Fruit fly (Drosophila melanogaster) whole organism, embryonic: ENCODE data around the gene CG16812.
A peak's percentile ranks its signal among the peaks of the same experiment; 100 is the strongest.

Experiments
- Antp ChIP-seq: fragments of 200-800 bp; sonication (Bioruptor generic); optimal IDR thresholded peaks from 3 replicates; lab custom pipeline; 2016; ENCODE audit warnings: missing biosample characterization, missing genetic modification characterization
- B-H1 ChIP-seq: fragments of 200-800 bp; sonication (Bioruptor generic); IDR thresholded peaks from 3 replicates; pipeline ENCODE4 v1.3.6; 2022; ENCODE audit warnings: missing biosample characterization, missing genetic modification characterization
- B-H2 ChIP-seq: fragments of 200-800 bp; sonication (Bioruptor generic); optimal IDR thresholded peaks from 2 replicates; lab custom pipeline; 2018; ENCODE audit warnings: missing biosample characterization, mild to moderate bottlenecking, missing genetic modification characterization
- CG10366 ChIP-seq: fragments of 200-800 bp; sonication (Bioruptor generic); IDR thresholded peaks from 2 replicates; pipeline ENCODE4 v1.3.6; 2022; ENCODE audit warnings: missing biosample characterization, missing genetic modification characterization
- CG10654 ChIP-seq: fragments of 200-800 bp; sonication (Bioruptor generic); optimal IDR thresholded peaks from 2 replicates; lab custom pipeline; 2016; ENCODE audit warnings: missing biosample characterization, missing genetic modification characterization
- CG1233 ChIP-seq: fragments of 200-800 bp; sonication (Bioruptor generic); optimal IDR thresholded peaks from 4 replicates; lab custom pipeline; 2018; ENCODE audit warnings: missing biosample characterization, mild to moderate bottlenecking, missing genetic modification characterization
- CG12769 ChIP-seq: fragments of 200-800 bp; sonication (Bioruptor generic); optimal IDR thresholded peaks from 2 replicates; lab custom pipeline; 2019; ENCODE audit warnings: missing biosample characterization, mild to moderate bottlenecking, missing genetic modification characterization, moderate library complexity
- CG14441 ChIP-seq: fragments of 200-800 bp; sonication (Bioruptor generic); IDR thresholded peaks from 2 replicates; pipeline ENCODE4 v1.3.6; 2022; ENCODE audit warnings: missing biosample characterization, missing genetic modification characterization
- CG17328 ChIP-seq: fragments of 200-800 bp; sonication (Bioruptor generic); IDR thresholded peaks from 2 replicates; pipeline ENCODE4 v1.3.6; 2022; ENCODE audit warnings: missing biosample characterization, missing genetic modification characterization
- CG17612 ChIP-seq: fragments of 200-800 bp; sonication (Bioruptor generic); IDR thresholded peaks from 2 replicates; pipeline ENCODE4 v1.3.6; 2022; ENCODE audit warnings: missing biosample characterization, missing genetic modification characterization
- CG18764 ChIP-seq: fragments of 200-800 bp; sonication (Bioruptor generic); optimal IDR thresholded peaks from 3 replicates; lab custom pipeline; 2016; ENCODE audit warnings: missing biosample characterization, missing genetic modification characterization
- CG30403 ChIP-seq: fragments of 200-800 bp; sonication (Bioruptor generic); optimal IDR thresholded peaks from 3 replicates; lab custom pipeline; 2016; ENCODE audit warnings: missing biosample characterization, missing genetic modification characterization
- CG33213 ChIP-seq: fragments of 200-800 bp; sonication (Bioruptor generic); optimal IDR thresholded peaks from 3 replicates; lab custom pipeline; 2016; ENCODE audit warnings: missing biosample characterization, missing genetic modification characterization
- CG4360 ChIP-seq: fragments of 200-800 bp; sonication (Bioruptor generic); IDR thresholded peaks from 2 replicates; pipeline ENCODE4 v1.3.6; 2022; ENCODE audit warnings: missing biosample characterization, missing genetic modification characterization
- CG4424 ChIP-seq: fragments of 200-800 bp; sonication (Bioruptor generic); optimal IDR thresholded peaks from 3 replicates; lab custom pipeline; 2016; ENCODE audit warnings: missing biosample characterization, missing genetic modification characterization
- CG4730 ChIP-seq: fragments of 200-800 bp; sonication (Bioruptor generic); IDR thresholded peaks from 2 replicates; pipeline ENCODE4 v1.3.6; 2022; ENCODE audit warnings: missing biosample characterization, missing genetic modification characterization
- CG7786 ChIP-seq: fragments of 200-800 bp; sonication (Bioruptor generic); optimal IDR thresholded peaks from 2 replicates; lab custom pipeline; 2016; ENCODE audit warnings: missing biosample characterization, missing genetic modification characterization
- CG9932 ChIP-seq: fragments of 200-800 bp; sonication (Bioruptor generic); IDR thresholded peaks from 2 replicates; pipeline ENCODE4 v1.3.6; 2022; ENCODE audit warnings: missing biosample characterization, missing genetic modification characterization
- CoRest ChIP-seq: fragments of 200-800 bp; sonication (Bioruptor generic); optimal IDR thresholded peaks from 3 replicates; lab custom pipeline; 2018; ENCODE audit warnings: missing biosample characterization, mild to moderate bottlenecking, missing genetic modification characterization, moderate library complexity
- Eip74EF ChIP-seq, 2 experiments: fragments of 200-800 bp in 1 of 2; fragments of >200 bp in 1 of 2; sonication (Bioruptor generic) in 1 of 2; optimal IDR thresholded peaks; 2 replicates each; lab custom pipeline; 2017 to 2019; ENCODE audit warnings: missing biosample characterization in 2 of 2, missing genetic modification characterization in 2 of 2, mild to moderate bottlenecking in 1 of 2, moderate library complexity in 1 of 2
- Ets65A ChIP-seq: fragments of 200-800 bp; sonication (Bioruptor generic); peaks from one replicate; lab custom pipeline; 2016; ENCODE audit warnings: missing biosample characterization, missing genetic modification characterization
- Ets97D ChIP-seq: fragments of 200-800 bp; sonication (Bioruptor generic); optimal IDR thresholded peaks from 3 replicates; lab custom pipeline; 2016; ENCODE audit warnings: missing biosample characterization, missing genetic modification characterization
- MBD-R2 ChIP-seq: fragments of 200-800 bp; sonication (Bioruptor generic); IDR thresholded peaks from 2 replicates; pipeline ENCODE4 v1.3.6; 2022; ENCODE audit warnings: missing biosample characterization, missing genetic modification characterization
- Meics ChIP-seq: fragments of 200-800 bp; sonication (Bioruptor generic); optimal IDR thresholded peaks from 2 replicates; lab custom pipeline; 2017; ENCODE audit warnings: missing biosample characterization, mild to moderate bottlenecking, missing genetic modification characterization
- Nf-YA ChIP-seq: fragments of 200-800 bp; sonication (Bioruptor generic); IDR thresholded peaks from 2 replicates; pipeline ENCODE4 v1.3.6; 2022; ENCODE audit warnings: missing biosample characterization, missing genetic modification characterization
- NfI ChIP-seq: fragments of 200-800 bp; sonication (Bioruptor generic); optimal IDR thresholded peaks from 3 replicates; lab custom pipeline; 2018; ENCODE audit warnings: missing biosample characterization, mild to moderate bottlenecking, missing genetic modification characterization, moderate library complexity
- Sox102F ChIP-seq: fragments of 200-800 bp; sonication (Bioruptor generic); optimal IDR thresholded peaks from 2 replicates; lab custom pipeline; 2018; ENCODE audit warnings: missing biosample characterization, mild to moderate bottlenecking, missing genetic modification characterization, moderate library complexity
- Spps ChIP-seq: fragments of 200-800 bp; sonication (Bioruptor generic); optimal IDR thresholded peaks from 2 replicates; lab custom pipeline; 2018; ENCODE audit warnings: missing biosample characterization, mild to moderate bottlenecking, missing genetic modification characterization
- Ssrp ChIP-seq: fragments of 200-800 bp; sonication (Bioruptor generic); optimal IDR thresholded peaks from 2 replicates; lab custom pipeline; 2018; ENCODE audit warnings: missing biosample characterization, mild to moderate bottlenecking, missing genetic modification characterization, moderate library complexity
- ash1 ChIP-seq: fragments of 200-800 bp; sonication (Bioruptor generic); optimal IDR thresholded peaks from 2 replicates; lab custom pipeline; 2018; ENCODE audit warnings: missing biosample characterization, mild to moderate bottlenecking, missing genetic modification characterization
- bcd ChIP-seq: fragments of 200-800 bp; sonication (Bioruptor generic); optimal IDR thresholded peaks from 2 replicates; lab custom pipeline; 2017; ENCODE audit warnings: missing biosample characterization, mild to moderate bottlenecking, missing genetic modification characterization
- caup ChIP-seq: fragments of 200-800 bp; sonication (Bioruptor generic); optimal IDR thresholded peaks from 3 replicates; lab custom pipeline; 2017; ENCODE audit warnings: missing biosample characterization, mild to moderate bottlenecking, missing genetic modification characterization, moderate library complexity; ENCODE audit not compliant: severe bottlenecking
- dmrt11E ChIP-seq: fragments of 200-800 bp; sonication (Bioruptor generic); optimal IDR thresholded peaks from 3 replicates; lab custom pipeline; 2018; ENCODE audit warnings: missing biosample characterization, mild to moderate bottlenecking, missing genetic modification characterization, moderate library complexity
- dmrt99B ChIP-seq: fragments of 200-800 bp; sonication (Bioruptor generic); optimal IDR thresholded peaks from 2 replicates; lab custom pipeline; 2018; ENCODE audit warnings: missing biosample characterization, mild to moderate bottlenecking, missing genetic modification characterization, moderate library complexity
- her ChIP-seq: fragments of 200-800 bp; sonication (Bioruptor generic); optimal IDR thresholded peaks from 2 replicates; lab custom pipeline; 2016; ENCODE audit warnings: missing biosample characterization, missing genetic modification characterization
- inv ChIP-seq: fragments of 200-800 bp; sonication (Bioruptor generic); IDR thresholded peaks from 2 replicates; pipeline ENCODE4 v1.3.6; 2022; ENCODE audit warnings: missing biosample characterization, missing genetic modification characterization; ENCODE audit not compliant: partially characterized antibody
- knrl ChIP-seq: fragments of 200-800 bp; sonication (Bioruptor generic); IDR thresholded peaks from 3 replicates; pipeline ENCODE4 v1.3.6; 2022; ENCODE audit warnings: missing biosample characterization, missing genetic modification characterization; ENCODE audit not compliant: partially characterized antibody
- lmd ChIP-seq: fragments of 200-800 bp; sonication (Bioruptor generic); IDR thresholded peaks from 2 replicates; pipeline ENCODE4 v1.3.6; 2022; ENCODE audit warnings: missing biosample characterization, missing genetic modification characterization
- pnt ChIP-seq: fragments of 200-800 bp; sonication (Bioruptor generic); optimal IDR thresholded peaks from 3 replicates; lab custom pipeline; 2016; ENCODE audit warnings: missing biosample characterization, missing genetic modification characterization
- pzg ChIP-seq: fragments of 200-800 bp; sonication (Bioruptor generic); optimal IDR thresholded peaks from 3 replicates; lab custom pipeline; 2018; ENCODE audit warnings: missing biosample characterization, mild to moderate bottlenecking, missing genetic modification characterization, moderate library complexity
- repo ChIP-seq: fragments of 200-800 bp; sonication (Bioruptor generic); optimal IDR thresholded peaks from 2 replicates; lab custom pipeline; 2016; ENCODE audit warnings: missing biosample characterization, missing genetic modification characterization
- sens ChIP-seq: fragments of 200-800 bp; sonication (Bioruptor generic); peaks from one replicate; lab custom pipeline; 2016; ENCODE audit warnings: missing biosample characterization, missing genetic modification characterization
- sisA ChIP-seq: fragments of 200-800 bp; sonication (Bioruptor generic); IDR thresholded peaks from 2 replicates; pipeline ENCODE4 v1.3.6; 2022; ENCODE audit warnings: missing biosample characterization, missing genetic modification characterization
- so ChIP-seq: fragments of 200-800 bp; sonication (Bioruptor generic); IDR thresholded peaks from 3 replicates; pipeline ENCODE4 v1.3.6; 2022; ENCODE audit warnings: missing biosample characterization, missing genetic modification characterization
- sob ChIP-seq: fragments of 200-800 bp; sonication (Bioruptor generic); IDR thresholded peaks from 2 replicates; pipeline ENCODE4 v1.3.6; 2022; ENCODE audit warnings: missing biosample characterization, missing genetic modification characterization
- stwl ChIP-seq: fragments of 200-800 bp; sonication (Bioruptor generic); optimal IDR thresholded peaks from 3 replicates; lab custom pipeline; 2018; ENCODE audit warnings: missing biosample characterization, mild to moderate bottlenecking, missing genetic modification characterization, moderate library complexity
- tin ChIP-seq: fragments of 200-800 bp; sonication (Bioruptor generic); optimal IDR thresholded peaks from 3 replicates; lab custom pipeline; 2016; ENCODE audit warnings: missing biosample characterization, missing genetic modification characterization
- wdn ChIP-seq: fragments of 200-800 bp; sonication (Bioruptor generic); IDR thresholded peaks from 2 replicates; pipeline ENCODE4 v1.3.6; 2022; ENCODE audit warnings: missing biosample characterization, missing genetic modification characterization
- z ChIP-seq: fragments of 200-800 bp; sonication (Bioruptor generic); IDR thresholded peaks from 3 replicates; pipeline ENCODE4 v1.3.6; 2022; ENCODE audit warnings: missing biosample characterization, missing genetic modification characterization
- zen ChIP-seq: fragments of 200-800 bp; sonication (Bioruptor generic); optimal IDR thresholded peaks from 3 replicates; lab custom pipeline; 2018; ENCODE audit warnings: missing biosample characterization, mild to moderate bottlenecking, missing genetic modification characterization, moderate library complexity

Gene CG16812

DNA sequence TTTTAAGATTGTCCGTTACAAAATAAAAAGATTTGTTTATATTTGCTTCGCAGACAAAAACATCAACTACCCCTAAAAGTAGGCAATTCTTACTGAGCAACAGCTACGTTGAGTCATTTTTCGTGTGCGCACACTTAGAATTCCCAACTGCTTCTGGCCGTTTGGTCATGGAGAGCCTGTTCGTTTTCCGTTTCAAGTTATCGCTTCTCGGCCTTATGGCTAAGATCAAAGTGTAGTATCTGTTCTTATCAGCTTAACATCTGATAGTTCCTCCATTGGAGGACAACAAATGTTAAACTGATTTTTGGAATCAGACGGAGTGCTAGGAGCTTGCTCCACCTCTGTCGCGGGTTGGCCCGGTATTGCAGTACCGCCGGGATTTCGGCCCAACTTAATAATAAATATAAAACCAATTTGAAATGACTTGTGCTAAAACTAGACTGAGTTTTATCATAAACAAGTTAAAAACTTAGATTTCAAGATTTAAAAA lies 6.7 kb upstream of the CG16812 start (continued):
- TF ChIP-seq CG1233 (GFP tag; lab: Kevin White, UChicago) (peak; percentile 67), MBD-R2 (GFP tag; lab: Robert Waterston, UW) (peak; percentile 34; the same call in 1 of the 2 replicates), CG18764 (GFP tag; lab: Kevin White, UChicago) (peak; percentile 32), CG4360 (GFP tag; lab: Robert Waterston, UW) (peak; percentile 49), pzg (GFP tag; lab: Kevin White, UChicago) (peak; percentile 3), CoRest (peak; percentile 36), Ets97D (GFP tag; lab: Kevin White, UChicago) (peak; percentile 33), bcd (GFP tag; lab: Kevin White, UChicago) (peak; percentile 54), B-H1 (peak; percentile 40; the same call in 1 of the 3 replicates), Ets65A (GFP tag; lab: Kevin White, UChicago) (peak; percentile 93), her (GFP tag; lab: Kevin White, UChicago) (peak; percentile 73), caup (GFP tag; lab: Kevin White, UChicago) (peak; percentile 80), knrl (GFP tag; lab: Robert Waterston, UW) (peak; percentile 78; the same call in 2 of the 3 replicates), CG14441 (peak; percentile 43; the same call in 1 of the 2 replicates), Sox102F (GFP tag; lab: Kevin White, UChicago) (peak; percentile 38), CG10366 (GFP tag; lab: Robert Waterston, UW) (peak; percentile 44; the same call in 1 of the 2 replicates), Spps (tag; lab: Kevin White, UChicago) (peak; percentile 15), CG12769 (tag; lab: Kevin White, UChicago) (peak; percentile 70), pnt (peak; percentile 2), z (GFP tag; lab: Robert Waterston, UW) (peak; percentile 59; the same call in 2 of the 3 replicates), Eip74EF (GFP tag; optimal IDR thresholded peaks at IDR 0.05; lab: Kevin White, UChicago) (peak in 1 of 2 experiments; percentile 35), CG9932 (GFP tag; lab: Robert Waterston, UW) (peak; percentile 59; the same call in 1 of the 2 replicates), dmrt11E (tag; lab: Kevin White, UChicago) (peak; percentile 27), CG33213 (GFP tag; lab: Kevin White, UChicago) (peak; percentile 81), tin (GFP tag; lab: Kevin White, UChicago) (peak; percentile 40), sisA (GFP tag; lab: Robert Waterston, UW) (peak; percentile 49; the same call in 1 of the 2 replicates), Meics (GFP tag; lab: Kevin White, UChicago) (peak; percentile 50), CG17328 (GFP tag; lab: Robert Waterston, UW) (peak; percentile 8; the same call in 1 of the 2 replicates), CG10654 (peak; percentile 20), so (GFP tag; lab: Robert Waterston, UW) (peak; percentile 62; the same call in 1 of the 3 replicates), wdn (0 out of 2 replicates have a peak, but pooled peaks have one; percentile 29), repo (GFP tag; lab: Kevin White, UChicago) (peak; percentile 73), Nf-YA (GFP tag; lab: Robert Waterston, UW) (peak; percentile 68), NfI (GFP tag; lab: Kevin White, UChicago) (peak; percentile 13), zen (tag; lab: Kevin White, UChicago) (peak; percentile 59), dmrt99B (peak; percentile 65), Antp (GFP tag; lab: Kevin White, UChicago) (peak; percentile 75), CG30403 (GFP tag; lab: Kevin White, UChicago) (peak; percentile 30), sob (GFP tag; lab: Robert Waterston, UW) (peak; percentile 81), sens (GFP tag; lab: Kevin White, UChicago) (peak; percentile 93), inv (GFP tag; lab: Robert Waterston, UW) (peak; percentile 33; the same call in 1 of the 2 replicates), B-H2 (GFP tag; lab: Kevin White, UChicago) (peak; percentile 39), CG4730 (GFP tag; lab: Robert Waterston, UW) (peak; percentile 44; the same call in 1 of the 2 replicates), CG7786 (GFP tag; lab: Kevin White, UChicago) (peak; percentile 47), ash1 (GFP tag; lab: Kevin White, UChicago) (peak; percentile 23), CG4424 (GFP tag; lab: Kevin White, UChicago) (peak; percentile 35), lmd (GFP tag; lab: Robert Waterston, UW) (0 out of 2 replicates have a peak, but pooled peaks have one; percentile 20), Ssrp (tag; lab: Kevin White, UChicago) (peak; percentile 2), stwl (tag; lab: Kevin White, UChicago) (peak; percentile 5), CG17612 (GFP tag; lab: Robert Waterston, UW) (peak; percentile 47; the same call in 1 of the 2 replicates)
